Worm (Caenorhabditis elegans) whole organism, midembryonic: ENCODE data around the gene str-209.

ENCODE experiments used
- T22C8.4 ChIP-seq: fragments of 200-800 bp; sonication (Bioruptor generic); IDR thresholded peaks from 2 replicates; pipeline ENCODE4 v1.3.6; 2022; ENCODE audit warnings: missing genetic modification characterization, missing compliant biosample characterization
- flt-1 ChIP-seq: fragments of 200-800 bp; sonication (Bioruptor generic); IDR thresholded peaks from 2 replicates; pipeline ENCODE4 v1.3.6; 2022; ENCODE audit warnings: missing genetic modification characterization, missing compliant biosample characterization
- klf-2 ChIP-seq: fragments of 200-800 bp; sonication (Bioruptor generic); conservative IDR thresholded peaks from 2 replicates; pipeline ENCODE4 v1.3.6; 2022; ENCODE audit warnings: missing genetic modification reagents, missing genetic modification characterization, missing compliant biosample characterization
- med-1 ChIP-seq: sonication (generic microtip); optimal IDR thresholded peaks from 2 replicates; lab custom pipeline; 2017; ENCODE audit warnings: missing genetic modification characterization, mild to moderate bottlenecking, missing compliant biosample characterization, antibody characterized with exemption, missing genetic modification reagents; ENCODE audit not compliant: insufficient read depth
- ref-1 ChIP-seq: fragments of 200-800 bp; sonication (Bioruptor generic); conservative IDR thresholded peaks from 2 replicates; pipeline ENCODE4 v1.3.6; 2022; ENCODE audit warnings: missing genetic modification reagents, missing genetic modification characterization, missing compliant biosample characterization
- ztf-23 ChIP-seq: fragments of 200-800 bp; sonication (Bioruptor generic); IDR thresholded peaks from 2 replicates; pipeline ENCODE4 v1.3.6; 2022; ENCODE audit warnings: missing genetic modification reagents, missing genetic modification characterization, missing compliant biosample characterization

- TF ChIP-seq med-1 (GFP tag; lab: Kevin White, UChicago), result no peak
- no peak for TF ChIP-seq ref-1 (GFP tag; lab: Robert Waterston, UW)
- TF ChIP-seq T22C8.4 (GFP tag; lab: Robert Waterston, UW), result no peak
- TF ChIP-seq flt-1, result no peak
- no peak for TF ChIP-seq klf-2 (GFP tag; lab: Robert Waterston, UW)
- TF ChIP-seq ztf-23 (GFP tag; lab: Robert Waterston, UW), result no peak
Observed at ce11 chrV:4932814-4933213, 15.9 kb upstream of the str-209 start, which contains the start of gene C02E7.10.
